Worm (Caenorhabditis elegans) whole organism, L4 larva: ENCODE measurements around the gene mom-2.

Experiments used
- T26A8.4 ChIP-seq: fragments of 200-800 bp; sonication (Bioruptor generic); IDR thresholded peaks from 2 replicates; pipeline ENCODE4 v1.3.6; 2022; ENCODE audit warnings: missing genetic modification characterization, missing compliant biosample characterization
- Y5F2A.4 ChIP-seq: fragments of 200-800 bp; sonication (Bioruptor generic); optimal IDR thresholded peaks from 2 replicates; lab custom pipeline; 2018; ENCODE audit warnings: mild to moderate bottlenecking, missing genetic modification characterization, missing compliant biosample characterization
- ZK546.5 ChIP-seq, 2 experiments: sonication (generic microtip); optimal IDR thresholded peaks; 2 replicates each; lab custom pipeline; 2017; ENCODE audit warnings: missing biosample characterization in 2 of 2, missing genetic modification characterization in 2 of 2
- arid-1 ChIP-seq: fragments of 200-800 bp; sonication (Bioruptor generic); conservative IDR thresholded peaks from 2 replicates; pipeline ENCODE4 v1.3.6; 2022; ENCODE audit warnings: missing genetic modification reagents, missing genetic modification characterization, missing compliant biosample characterization
- attf-4 ChIP-seq: sonication (generic microtip); optimal IDR thresholded peaks from 3 replicates; lab custom pipeline; 2017; ENCODE audit warnings: missing biosample characterization, missing genetic modification characterization
- ceh-20 ChIP-seq: fragments of 200-800 bp; sonication (Bioruptor generic); IDR thresholded peaks from 2 replicates; pipeline ENCODE4 v1.3.6; 2022; ENCODE audit warnings: missing genetic modification reagents, missing genetic modification characterization, missing compliant biosample characterization
- ceh-44 ChIP-seq: fragments of 200-800 bp; sonication (Bioruptor generic); IDR thresholded peaks from 2 replicates; pipeline ENCODE4 v1.3.6; 2022; ENCODE audit warnings: missing genetic modification reagents, missing genetic modification characterization, missing compliant biosample characterization
- ceh-62 ChIP-seq: sonication (generic microtip); optimal IDR thresholded peaks from 2 replicates; lab custom pipeline; 2017; ENCODE audit warnings: missing biosample characterization, missing genetic modification characterization
- ces-1 ChIP-seq: fragments of 150-350 bp; sonication (generic microtip); optimal IDR thresholded peaks from 4 replicates; lab custom pipeline; 2014; ENCODE audit warnings: missing biosample characterization, missing genetic modification reagents, missing genetic modification characterization
- cey-2 ChIP-seq: sonication (generic microtip); optimal IDR thresholded peaks from 3 replicates; lab custom pipeline; 2017; ENCODE audit warnings: missing genetic modification characterization, mild to moderate bottlenecking, missing compliant biosample characterization, antibody characterized with exemption, borderline replicate concordance; ENCODE audit not compliant: insufficient read depth
- daf-16 ChIP-seq, 3 experiments: sonication (generic microtip); optimal IDR thresholded peaks; 2 replicates each; lab custom pipeline; 2016 to 2017; ENCODE audit warnings: missing genetic modification characterization in 3 of 3, missing genetic modification reagents in 3 of 3, mild to moderate bottlenecking in 2 of 3, missing compliant biosample characterization in 2 of 3, missing biosample characterization in 1 of 3, moderate library complexity in 1 of 3
- dmd-6 ChIP-seq: fragments of 200-800 bp; sonication (Bioruptor generic); IDR thresholded peaks from 2 replicates; pipeline ENCODE4 v1.3.6; 2022; ENCODE audit warnings: missing genetic modification reagents, missing genetic modification characterization, missing compliant biosample characterization
- dpl-1 ChIP-seq: fragments of 150-350 bp; optimal IDR thresholded peaks from 2 replicates; lab custom pipeline; 2014; ENCODE audit warnings: missing biosample characterization, missing genetic modification reagents, missing genetic modification characterization
- dve-1 ChIP-seq: sonication (generic microtip); optimal IDR thresholded peaks from 2 replicates; lab custom pipeline; 2017; ENCODE audit warnings: antibody characterized with exemption, mild to moderate bottlenecking, missing genetic modification characterization, missing compliant biosample characterization; ENCODE audit not compliant: insufficient read depth
- fkh-10 ChIP-seq: fragments of 150-350 bp; optimal IDR thresholded peaks from 2 replicates; lab custom pipeline; 2014; ENCODE audit warnings: missing biosample characterization, missing genetic modification reagents, missing genetic modification characterization
- hlh-11 ChIP-seq: fragments of 200-800 bp; sonication (Bioruptor generic); optimal IDR thresholded peaks from 2 replicates; lab custom pipeline; 2018; ENCODE audit warnings: mild to moderate bottlenecking, missing genetic modification characterization, missing compliant biosample characterization
- hlh-30 ChIP-seq: sonication (generic microtip); optimal IDR thresholded peaks from 2 replicates; lab custom pipeline; 2017; ENCODE audit warnings: antibody characterized with exemption, mild to moderate bottlenecking, missing genetic modification characterization, missing compliant biosample characterization; ENCODE audit not compliant: insufficient read depth
- lim-7 ChIP-seq: fragments of 200-800 bp; sonication (Bioruptor generic); IDR thresholded peaks from 2 replicates; pipeline ENCODE4 v1.3.6; 2022; ENCODE audit warnings: missing genetic modification characterization, missing compliant biosample characterization
- lin-1 ChIP-seq: fragments of 200-800 bp; sonication (Bioruptor generic); IDR thresholded peaks from 2 replicates; pipeline ENCODE4 v1.3.6; 2022; ENCODE audit warnings: missing genetic modification reagents, missing genetic modification characterization, missing compliant biosample characterization
- lin-15B ChIP-seq: fragments of 150-350 bp; sonication (generic microtip); optimal IDR thresholded peaks from 3 replicates; lab custom pipeline; 2014; ENCODE audit warnings: missing biosample characterization, missing genetic modification characterization
- lin-38 ChIP-seq: fragments of 200-800 bp; sonication (Bioruptor generic); IDR thresholded peaks from 2 replicates; pipeline ENCODE4 v1.3.6; 2022; ENCODE audit warnings: missing genetic modification reagents, missing genetic modification characterization, missing compliant biosample characterization
- madf-9 ChIP-seq: fragments of 200-800 bp; sonication (Bioruptor generic); conservative IDR thresholded peaks from 2 replicates; pipeline ENCODE4 v1.3.6; 2022; ENCODE audit warnings: missing genetic modification reagents, missing genetic modification characterization, missing compliant biosample characterization
- mep-1 ChIP-seq: fragments of 150-350 bp; sonication (generic microtip); optimal IDR thresholded peaks from 3 replicates; lab custom pipeline; 2014; ENCODE audit warnings: missing biosample characterization, missing genetic modification characterization
- mxl-3 ChIP-seq: fragments of 200-800 bp; sonication (Bioruptor generic); optimal IDR thresholded peaks from 2 replicates; lab custom pipeline; 2018; ENCODE audit warnings: mild to moderate bottlenecking, missing genetic modification characterization, missing compliant biosample characterization
- nhr-11 ChIP-seq: fragments of 150-350 bp; optimal IDR thresholded peaks from 2 replicates; lab custom pipeline; 2014; ENCODE audit warnings: missing biosample characterization, missing genetic modification characterization
- nhr-25 ChIP-seq: sonication (generic microtip); optimal IDR thresholded peaks from 2 replicates; lab custom pipeline; 2017; ENCODE audit warnings: missing genetic modification characterization, mild to moderate bottlenecking, missing compliant biosample characterization, antibody characterized with exemption, moderate library complexity, borderline replicate concordance; ENCODE audit not compliant: insufficient read depth
- nhr-28 ChIP-seq: fragments of 150-350 bp; optimal IDR thresholded peaks from 2 replicates; lab custom pipeline; 2014; ENCODE audit warnings: missing biosample characterization, missing genetic modification characterization
- nhr-41 ChIP-seq: fragments of 200-800 bp; sonication (Bioruptor generic); IDR thresholded peaks from 2 replicates; pipeline ENCODE4 v1.3.6; 2022; ENCODE audit warnings: missing genetic modification reagents, missing genetic modification characterization, missing compliant biosample characterization
- nhr-48 ChIP-seq: sonication (generic microtip); optimal IDR thresholded peaks from 2 replicates; lab custom pipeline; 2016; ENCODE audit warnings: mild to moderate bottlenecking, missing genetic modification characterization, missing compliant biosample characterization
- nhr-6 ChIP-seq: fragments of 150-350 bp; optimal IDR thresholded peaks from 2 replicates; lab custom pipeline; 2014; ENCODE audit warnings: missing biosample characterization, missing genetic modification characterization
- nhr-76 ChIP-seq: fragments of 150-350 bp; optimal IDR thresholded peaks from 2 replicates; lab custom pipeline; 2014; ENCODE audit warnings: missing biosample characterization, missing genetic modification characterization
- nhr-77 ChIP-seq: fragments of 150-350 bp; optimal IDR thresholded peaks from 2 replicates; lab custom pipeline; 2014; ENCODE audit warnings: missing biosample characterization, missing genetic modification characterization
- php-3 ChIP-seq: fragments of 200-800 bp; sonication (Bioruptor generic); IDR thresholded peaks from 2 replicates; pipeline ENCODE4 v1.3.6; 2022; ENCODE audit warnings: missing genetic modification reagents, missing genetic modification characterization, missing compliant biosample characterization
- pqm-1 ChIP-seq: sonication (generic microtip); optimal IDR thresholded peaks from 2 replicates; lab custom pipeline; 2017; ENCODE audit warnings: missing biosample characterization, missing genetic modification characterization
- sdz-12 ChIP-seq: fragments of 200-800 bp; sonication (Bioruptor generic); optimal IDR thresholded peaks from 2 replicates; lab custom pipeline; 2018; ENCODE audit warnings: mild to moderate bottlenecking, missing genetic modification characterization, missing compliant biosample characterization
- skn-1 ChIP-seq: fragments of 150-350 bp; optimal IDR thresholded peaks from 2 replicates; lab custom pipeline; 2014; ENCODE audit warnings: missing biosample characterization, missing genetic modification characterization
- snpc-1.2 ChIP-seq: fragments of 200-800 bp; sonication (Bioruptor generic); IDR thresholded peaks from 2 replicates; pipeline ENCODE4 v1.3.6; 2022; ENCODE audit warnings: missing genetic modification reagents, missing genetic modification characterization, missing compliant biosample characterization
- snpc-4 ChIP-seq: fragments of 150-350 bp; optimal IDR thresholded peaks from 2 replicates; lab custom pipeline; 2014; ENCODE audit warnings: missing biosample characterization, missing genetic modification characterization
- spr-1 ChIP-seq: sonication (generic microtip); optimal IDR thresholded peaks from 2 replicates; lab custom pipeline; 2016; ENCODE audit warnings: mild to moderate bottlenecking, missing genetic modification characterization, missing compliant biosample characterization
- spr-3 ChIP-seq: fragments of 200-800 bp; sonication (Bioruptor generic); optimal IDR thresholded peaks from 2 replicates; lab custom pipeline; 2018; ENCODE audit warnings: mild to moderate bottlenecking, missing genetic modification characterization, missing compliant biosample characterization
- unc-39 ChIP-seq: sonication (generic microtip); optimal IDR thresholded peaks from 2 replicates; lab custom pipeline; 2017; ENCODE audit warnings: missing biosample characterization, missing genetic modification characterization
- unc-62 ChIP-seq, 3 experiments: fragments of 150-350 bp in 1 of 3; sonication (generic microtip); optimal IDR thresholded peaks in 2 of 3; peaks in 1 of 3; 1 replicate in 1 of 3; 2 replicates in 2 of 3; lab custom pipeline; 2014 to 2017; ENCODE audit warnings: missing biosample characterization in 3 of 3, missing genetic modification characterization in 3 of 3, missing genetic modification reagents in 3 of 3, missing genotype in 1 of 3
- zag-1 ChIP-seq: fragments of 150-350 bp; optimal IDR thresholded peaks from 2 replicates; lab custom pipeline; 2014; ENCODE audit warnings: missing biosample characterization, missing genetic modification characterization
- zfp-3 ChIP-seq: fragments of 200-800 bp; sonication (Bioruptor generic); conservative IDR thresholded peaks from 2 replicates; pipeline ENCODE4 v1.3.6; 2022; ENCODE audit warnings: missing genetic modification reagents, missing genetic modification characterization, missing compliant biosample characterization

mom-2 gene

ce11 chrV:8380076-8380475 lies 24.3 kb downstream of the mom-2 start:
- TF ChIP-seq unc-39 (tag; lab: Kevin White, UChicago) (no peak), unc-62 (GFP tag; optimal IDR thresholded peaks at IDR 0.05 in 1 of 2; lab: Kevin White, UChicago) (peak in 1 of 2 experiments; percentile 92), unc-62 (tag; optimal IDR thresholded peaks at IDR 0.05; lab: Kevin White, UChicago) (no peak), fkh-10 (GFP tag; lab: Kevin White, UChicago) (no peak), nhr-76 (tag; lab: Kevin White, UChicago) (no peak), lin-15B (tag; lab: Kevin White, UChicago) (no peak), ZK546.5 (tag; optimal IDR thresholded peaks at IDR 0.05; lab: Kevin White, UChicago) (no peak), nhr-48 (tag; lab: Kevin White, UChicago) (no peak), Y5F2A.4 (GFP tag; lab: Kevin White, UChicago) (no peak), skn-1 (tag; lab: Kevin White, UChicago) (no peak), attf-4 (no peak), sdz-12 (GFP tag; lab: Kevin White, UChicago) (no peak), daf-16 (GFP tag; optimal IDR thresholded peaks at IDR 0.05; lab: Kevin White, UChicago) (peak in 1 of 2 experiments; percentile 79), daf-16 (tag; optimal IDR thresholded peaks at IDR 0.05; lab: Kevin White, UChicago) (no peak), lim-7 (no peak), cey-2 (tag; lab: Kevin White, UChicago) (no peak)

DNA sequence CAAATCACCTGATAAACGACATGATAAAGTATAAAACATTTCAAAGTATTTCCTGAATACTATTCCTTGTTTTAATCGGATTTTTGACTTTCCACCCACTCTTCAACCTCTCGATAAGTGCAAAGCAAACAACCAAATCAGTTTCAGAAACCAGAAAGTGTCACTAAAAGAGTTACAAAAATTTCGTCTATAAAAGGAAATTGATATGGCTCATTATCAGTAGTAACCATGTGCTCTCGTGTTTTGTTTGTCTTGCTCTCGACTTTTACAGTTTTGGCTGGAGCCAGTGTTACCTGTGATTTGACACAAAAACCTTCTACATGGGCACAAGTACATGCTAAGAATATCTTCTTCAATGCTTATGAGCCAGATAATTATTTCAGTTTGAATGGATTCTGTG lies 27.9 kb downstream of the mom-2 start, which contains the start of gene F52E1.14:
F52E1.14 (plus strand) TSS at position 207 of the 400 bp plus-strand sequence.
- TF ChIP-seq snpc-1.2, result no peak
- no peak for TF ChIP-seq dpl-1 (GFP tag; lab: Kevin White, UChicago)
- TF ChIP-seq dmd-6 (GFP tag; lab: Robert Waterston, UW), result peak; percentile 80
- no peak for TF ChIP-seq mep-1
- no peak for TF ChIP-seq T26A8.4 (GFP tag; lab: Robert Waterston, UW)
- TF ChIP-seq madf-9, result no peak
- TF ChIP-seq dve-1 (tag; lab: Kevin White, UChicago), result peak; percentile 85
- TF ChIP-seq daf-16 (GFP tag; optimal IDR thresholded peaks at IDR 0.05; lab: Kevin White, UChicago), result no peak
- peak; percentile 80 for TF ChIP-seq daf-16 (tag; optimal IDR thresholded peaks at IDR 0.05; lab: Kevin White, UChicago)
- TF ChIP-seq arid-1 (GFP tag; lab: Robert Waterston, UW), result no peak
- peak in 1 of 2 experiments; percentile 56 for TF ChIP-seq unc-62 (GFP tag; optimal IDR thresholded peaks at IDR 0.05 in 1 of 2; lab: Kevin White, UChicago)
- no peak for TF ChIP-seq unc-62 (tag; optimal IDR thresholded peaks at IDR 0.05; lab: Kevin White, UChicago)
- TF ChIP-seq nhr-6 (tag; lab: Kevin White, UChicago), result no peak
- TF ChIP-seq nhr-77 (tag; lab: Kevin White, UChicago), result peak; percentile 84
- peak; percentile 67 for TF ChIP-seq pqm-1 (tag; lab: Kevin White, UChicago)
- no peak for TF ChIP-seq snpc-4 (tag; lab: Kevin White, UChicago)
- peak; percentile 37; the same call in 1 of the 2 replicates for TF ChIP-seq php-3
- TF ChIP-seq lin-38 (GFP tag; lab: Robert Waterston, UW), result no peak
- peak; percentile 62 for TF ChIP-seq cey-2 (tag; lab: Kevin White, UChicago)
- TF ChIP-seq hlh-30 (tag; lab: Kevin White, UChicago), result no peak
- TF ChIP-seq spr-3, result no peak
- peak; percentile 11 for TF ChIP-seq nhr-48 (tag; lab: Kevin White, UChicago)
- TF ChIP-seq nhr-28 (tag; lab: Kevin White, UChicago), result peak; percentile 67
- no peak for TF ChIP-seq ceh-62 (tag; lab: Kevin White, UChicago)
- TF ChIP-seq hlh-11 (tag; lab: Kevin White, UChicago), result peak; percentile 72
- TF ChIP-seq nhr-41 (GFP tag; lab: Robert Waterston, UW), result 0 out of 2 replicates have a peak, but pooled peaks have one; percentile 5
- TF ChIP-seq mxl-3 (GFP tag; lab: Kevin White, UChicago), result peak; percentile 8
- no peak for TF ChIP-seq lin-1 (GFP tag; lab: Robert Waterston, UW)

DNA sequence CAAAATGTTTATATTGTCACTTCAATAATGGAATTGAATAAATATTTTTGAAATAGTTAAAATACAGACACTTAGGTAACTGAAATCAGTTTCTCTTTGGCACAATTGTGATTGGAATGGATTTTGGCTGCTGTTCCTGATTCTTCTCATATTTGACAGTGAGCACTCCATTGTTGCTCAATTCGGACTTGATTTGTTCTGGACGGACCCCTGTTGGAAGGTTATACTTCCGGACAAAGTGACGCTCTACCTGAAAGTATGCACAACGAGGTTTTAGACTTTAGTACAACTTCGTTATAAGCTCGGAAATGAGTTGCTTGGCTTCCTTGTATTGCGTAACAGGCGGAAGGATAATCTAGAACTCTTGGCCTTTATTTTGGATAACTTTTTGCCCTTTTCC lies 29.0 kb downstream of the mom-2 start:
- TF ChIP-seq nhr-11 (no peak), spr-1 (no peak), sdz-12 (GFP tag; lab: Kevin White, UChicago) (no peak), ceh-44 (GFP tag; lab: Robert Waterston, UW) (no peak), zag-1 (tag; lab: Kevin White, UChicago) (no peak), daf-16 (GFP tag; optimal IDR thresholded peaks at IDR 0.05; lab: Kevin White, UChicago) (no peak), daf-16 (tag; optimal IDR thresholded peaks at IDR 0.05; lab: Kevin White, UChicago) (peak; percentile 9), ces-1 (GFP tag; lab: Kevin White, UChicago) (no peak), attf-4 (no peak), lim-7 (no peak), ceh-20 (no peak), zfp-3 (GFP tag; lab: Robert Waterston, UW) (peak; percentile 48; the same call in 1 of the 2 replicates), cey-2 (tag; lab: Kevin White, UChicago) (no peak), nhr-25 (no peak), lin-38 (GFP tag; lab: Robert Waterston, UW) (no peak), dve-1 (tag; lab: Kevin White, UChicago) (no peak), unc-62 (GFP tag; optimal IDR thresholded peaks at IDR 0.05 in 1 of 2; lab: Kevin White, UChicago) (peak in 1 of 2 experiments; percentile 59), unc-62 (tag; optimal IDR thresholded peaks at IDR 0.05; lab: Kevin White, UChicago) (no peak), nhr-48 (tag; lab: Kevin White, UChicago) (no peak)
